Worm (Caenorhabditis elegans): ENCODE results near the gene C05C8.8.

The C05C8.8 gene

ce11 chrV:7246951-7247350 lies 8.0 kb downstream of the C05C8.8 start, which contains the start of gene C05C8.7:
Gene C05C8.7 (minus strand): TSS chrV:7247050.
- TF ChIP-seq fos-1 (tag; optimal IDR thresholded peaks at IDR 0.05) (no peak), nhr-23 (tag; optimal IDR thresholded peaks at IDR 0.05) (peak; percentile 55)

ce11 chrV:7239471-7239870 lies 15.5 kb downstream of the C05C8.8 start, which contains the start of gene C05C8.1:
Gene C05C8.1 (plus strand): TSS chrV:7239771.
- TF ChIP-seq lin-39 (tag; optimal IDR thresholded peaks at IDR 0.05) (no peak), lsy-12 (tag; optimal IDR thresholded peaks at IDR 0.05) (no peak), elt-2 (tag; optimal IDR thresholded peaks at IDR 0.05) (no peak), ceh-9 (tag; optimal IDR thresholded peaks at IDR 0.05) (no peak), lin-15B (tag; optimal IDR thresholded peaks at IDR 0.05) (no peak), jun-1 (tag; optimal IDR thresholded peaks at IDR 0.05) (no peak), snpc-4 (tag; optimal IDR thresholded peaks at IDR 0.05) (no peak), nhr-76 (tag; optimal IDR thresholded peaks at IDR 0.05) (no peak), pha-4 (tag; optimal IDR thresholded peaks at IDR 0.05) (no peak), elt-3 (tag; optimal IDR thresholded peaks at IDR 0.05) (no peak), nfya-1 (tag; optimal IDR thresholded peaks at IDR 0.05; ENCODE audit: insufficient read depth) (no peak), elt-1 (tag; optimal IDR thresholded peaks at IDR 0.05) (no peak), ceh-28 (tag; optimal IDR thresholded peaks at IDR 0.05) (no peak), nhr-28 (tag; optimal IDR thresholded peaks at IDR 0.05) (no peak), egl-5 (tag; optimal IDR thresholded peaks at IDR 0.05) (no peak)

- TF ChIP-seq egl-5 (tag; optimal IDR thresholded peaks at IDR 0.05) = peak; percentile 95
- TF ChIP-seq fos-1 (tag; optimal IDR thresholded peaks at IDR 0.05) = no peak
- TF ChIP-seq elt-1 (tag; optimal IDR thresholded peaks at IDR 0.05) = no peak
- no peak for TF ChIP-seq nhr-237 (tag; optimal IDR thresholded peaks at IDR 0.05)
- no peak for TF ChIP-seq mdl-1 (tag; optimal IDR thresholded peaks at IDR 0.05)
- no peak for TF ChIP-seq ceh-16 (tag; optimal IDR thresholded peaks at IDR 0.05)
- TF ChIP-seq ztf-11 (tag; optimal IDR thresholded peaks at IDR 0.05) = no peak
- TF ChIP-seq eor-1 (tag; optimal IDR thresholded peaks at IDR 0.05) = no peak
- TF ChIP-seq sea-2 (GFP tag; optimal IDR thresholded peaks at IDR 0.05) = no peak
- no peak for TF ChIP-seq jun-1 (tag; optimal IDR thresholded peaks at IDR 0.05)
- no peak for TF ChIP-seq fkh-10 (GFP tag; optimal IDR thresholded peaks at IDR 0.05)
- TF ChIP-seq elt-2 (tag; optimal IDR thresholded peaks at IDR 0.05) = peak; percentile 51
- no peak for TF ChIP-seq nhr-67 (tag; optimal IDR thresholded peaks at IDR 0.05)
- TF ChIP-seq nhr-12 (tag; optimal IDR thresholded peaks at IDR 0.05) = no peak
- TF ChIP-seq pqm-1 (tag; optimal IDR thresholded peaks at IDR 0.05) = peak; percentile 31
- TF ChIP-seq daf-12 (tag; optimal IDR thresholded peaks at IDR 0.05) = no peak
- TF ChIP-seq egl-27 (tag; optimal IDR thresholded peaks at IDR 0.05) = no peak
- TF ChIP-seq unc-39 (tag; optimal IDR thresholded peaks at IDR 0.05) = no peak
- TF ChIP-seq ceh-9 (tag; optimal IDR thresholded peaks at IDR 0.05) = no peak
- no peak for TF ChIP-seq nhr-77 (tag; optimal IDR thresholded peaks at IDR 0.05)
- TF ChIP-seq nhr-23 (tag; optimal IDR thresholded peaks at IDR 0.05) = peak; percentile 94
- no peak for TF ChIP-seq tbx-2 (tag; optimal IDR thresholded peaks at IDR 0.05)
- peak; percentile 56 for TF ChIP-seq lin-39 (tag; optimal IDR thresholded peaks at IDR 0.05)
- no peak for TF ChIP-seq nhr-11 (tag; optimal IDR thresholded peaks at IDR 0.05)
- no peak for TF ChIP-seq zag-1 (tag; optimal IDR thresholded peaks at IDR 0.05)
- peak; percentile 92 for TF ChIP-seq lin-15B (tag; optimal IDR thresholded peaks at IDR 0.05)
- peak; percentile 91 for TF ChIP-seq nfya-1 (tag; optimal IDR thresholded peaks at IDR 0.05; ENCODE audit: insufficient read depth)
- TF ChIP-seq mml-1 (tag; optimal IDR thresholded peaks at IDR 0.05) = no peak
- TF ChIP-seq fkh-2 (tag; optimal IDR thresholded peaks at IDR 0.05) = no peak
- peak; percentile 92 for TF ChIP-seq nhr-43 (tag; optimal IDR thresholded peaks at IDR 0.05; ENCODE audit: poor library complexity, severe bottlenecking)
- no peak for TF ChIP-seq ZK546.5 (tag; optimal IDR thresholded peaks at IDR 0.05)
- peak; percentile 86 for TF ChIP-seq hmg-11 (tag; optimal IDR thresholded peaks at IDR 0.05)
- TF ChIP-seq aly-2 (tag; optimal IDR thresholded peaks at IDR 0.05) = no peak
- TF ChIP-seq unc-62 (GFP tag; optimal IDR thresholded peaks at IDR 0.05) = no peak
- TF ChIP-seq pha-4 (tag; optimal IDR thresholded peaks at IDR 0.05) = peak; percentile 96
- no peak for TF ChIP-seq nhr-76 (tag; optimal IDR thresholded peaks at IDR 0.05)
- TF ChIP-seq ceh-82 (tag; optimal IDR thresholded peaks at IDR 0.05) = peak; percentile 57
- TF ChIP-seq skn-1 (tag; optimal IDR thresholded peaks at IDR 0.05) = peak; percentile 37
- no peak for TF ChIP-seq elt-3 (tag; optimal IDR thresholded peaks at IDR 0.05)
- no peak for TF ChIP-seq ztf-4 (tag; optimal IDR thresholded peaks at IDR 0.05)
- peak; percentile 57 for TF ChIP-seq snpc-4 (tag; optimal IDR thresholded peaks at IDR 0.05)
- TF ChIP-seq R02D3.7 (tag; optimal IDR thresholded peaks at IDR 0.05) = peak; percentile 69
- peak; percentile 65 for TF ChIP-seq ceh-28 (tag; optimal IDR thresholded peaks at IDR 0.05)
- no peak for TF ChIP-seq nhr-28 (tag; optimal IDR thresholded peaks at IDR 0.05)
- no peak for TF ChIP-seq lsy-12 (tag; optimal IDR thresholded peaks at IDR 0.05)
- peak; percentile 80 for TF ChIP-seq nhr-25 (tag; optimal IDR thresholded peaks at IDR 0.05)
- TF ChIP-seq ama-1 (optimal IDR thresholded peaks at IDR 0.05) = peak; percentile 32
These were observed 17.9 kb downstream of the C05C8.8 start, which contains the start of gene hyls-1 for ce11 chrV:7237133-7237532. Gene hyls-1 (plus strand): TSS chrV:7237381.
